Worm (Caenorhabditis elegans) whole organism, L2 larva: ENCODE data around the gene glb-2.

Source experiments
- lin-11 ChIP-seq: fragments of 150-350 bp; sonication (generic microtip); optimal IDR thresholded peaks from 2 replicates; lab custom pipeline; 2014; ENCODE audit warnings: missing biosample characterization, missing genetic modification characterization, inconsistent platforms, mixed read lengths
- lin-13 ChIP-seq: fragments of 150-350 bp; optimal IDR thresholded peaks from 2 replicates; lab custom pipeline; 2014; ENCODE audit warnings: missing biosample characterization, missing genetic modification reagents, missing genetic modification characterization
- snpc-4 ChIP-seq: fragments of 150-350 bp; optimal IDR thresholded peaks from 2 replicates; lab custom pipeline; 2014; ENCODE audit warnings: missing biosample characterization, missing genetic modification characterization

ce11 chrIV:7227072-7227471 is 36.0 kb downstream of the glb-2 start, which contains the start of gene R13A1.10:
- TF ChIP-seq snpc-4 (tag; lab: Kevin White, UChicago): no peak
- no peak for TF ChIP-seq lin-13
- no peak for TF ChIP-seq lin-11 (tag; lab: Kevin White, UChicago)
